Worm (Caenorhabditis elegans) whole organism, L4/young adult: ENCODE data around the gene ZC506.1.

Experiments used
- W03F9.2 ChIP-seq: fragments of 150-350 bp; optimal IDR thresholded peaks from 2 replicates; lab custom pipeline; 2014; ENCODE audit warnings: missing biosample characterization, missing genetic modification characterization
- dao-5 ChIP-seq: sonication (generic microtip); optimal IDR thresholded peaks from 2 replicates; lab custom pipeline; 2016; ENCODE audit warnings: missing genotype, missing genetic modification characterization, moderate library complexity, missing compliant biosample characterization

ce11 chrX:9924962-9925361, 33.8 kb upstream of the ZC506.1 start, which contains the start of gene ugt-23:
- TF ChIP-seq dao-5 (tag; lab: Kevin White, UChicago) = no peak
- TF ChIP-seq W03F9.2 = no peak
